Fruit fly (Drosophila melanogaster) whole organism, embryonic: ENCODE results near the gene Sec3.

Experiments used
- ATbp ChIP-seq: fragments of 200-800 bp; sonication (Bioruptor generic); optimal IDR thresholded peaks from 2 replicates; lab custom pipeline; 2017; ENCODE audit warnings: missing biosample characterization, mild to moderate bottlenecking, missing genetic modification characterization, missing genetic modification reagents
- CG10209 ChIP-seq: fragments of 200-800 bp; sonication (Bioruptor generic); optimal IDR thresholded peaks from 3 replicates; lab custom pipeline; 2017; ENCODE audit warnings: missing biosample characterization, mild to moderate bottlenecking, missing genetic modification characterization, missing genetic modification reagents
- CG12071 ChIP-seq: fragments of 200-800 bp; sonication (Bioruptor generic); optimal IDR thresholded peaks from 3 replicates; lab custom pipeline; 2018; ENCODE audit warnings: missing biosample characterization, mild to moderate bottlenecking, missing genetic modification characterization
- CG13624 ChIP-seq: fragments of 200-800 bp; sonication (Bioruptor generic); optimal IDR thresholded peaks from 2 replicates; lab custom pipeline; 2016; ENCODE audit warnings: missing biosample characterization, missing genetic modification characterization
- CG14014 ChIP-seq: fragments of 200-800 bp; sonication (Bioruptor generic); IDR thresholded peaks from 2 replicates; pipeline ENCODE4 v1.3.6; 2022; ENCODE audit warnings: missing biosample characterization, missing genetic modification characterization
- CG1529 ChIP-seq: fragments of 200-800 bp; sonication (Bioruptor generic); optimal IDR thresholded peaks from 3 replicates; lab custom pipeline; 2018; ENCODE audit warnings: missing biosample characterization, missing genetic modification characterization
- CG15696 ChIP-seq: fragments of 200-800 bp; sonication (Bioruptor generic); optimal IDR thresholded peaks from 2 replicates; lab custom pipeline; 2019; ENCODE audit warnings: missing biosample characterization, mild to moderate bottlenecking, missing genetic modification characterization, moderate library complexity
- CG30020 ChIP-seq: fragments of 200-800 bp; optimal IDR thresholded peaks from 2 replicates; lab custom pipeline; 2019; ENCODE audit warnings: missing biosample characterization, mild to moderate bottlenecking, missing genetic modification characterization, moderate library complexity
- CG31365 ChIP-seq: fragments of 200-800 bp; sonication (Bioruptor generic); optimal IDR thresholded peaks from 2 replicates; lab custom pipeline; 2018; ENCODE audit warnings: missing biosample characterization, mild to moderate bottlenecking, missing genetic modification characterization
- CG4730 ChIP-seq: fragments of 200-800 bp; sonication (Bioruptor generic); IDR thresholded peaks from 2 replicates; pipeline ENCODE4 v1.3.6; 2022; ENCODE audit warnings: missing biosample characterization, missing genetic modification characterization
- CG5180 ChIP-seq: fragments of 200-800 bp; sonication (Bioruptor generic); optimal IDR thresholded peaks from 3 replicates; lab custom pipeline; 2017; ENCODE audit warnings: missing biosample characterization, missing genetic modification characterization, mild to moderate bottlenecking, moderate library complexity, missing genetic modification reagents
- CG6791 ChIP-seq: fragments of 200-800 bp; sonication (Bioruptor generic); IDR thresholded peaks from 3 replicates; pipeline ENCODE4 v1.3.6; 2022; ENCODE audit warnings: missing biosample characterization, missing genetic modification characterization; ENCODE audit not compliant: partially characterized antibody
- CG6813 ChIP-seq: fragments of 200-800 bp; sonication (Bioruptor generic); optimal IDR thresholded peaks from 2 replicates; lab custom pipeline; 2017; ENCODE audit warnings: missing biosample characterization, missing genetic modification characterization, mild to moderate bottlenecking, moderate library complexity, missing genetic modification reagents
- CG7271 ChIP-seq: fragments of 200-800 bp; sonication (Bioruptor generic); optimal IDR thresholded peaks from 2 replicates; lab custom pipeline; 2018; ENCODE audit warnings: missing biosample characterization, mild to moderate bottlenecking, missing genetic modification characterization, moderate library complexity
- CG7372 ChIP-seq: fragments of 200-800 bp; sonication (Bioruptor generic); IDR thresholded peaks from 2 replicates; pipeline ENCODE4 v1.3.6; 2022; ENCODE audit warnings: missing biosample characterization, missing genetic modification characterization
- CG9609 ChIP-seq: fragments of 200-800 bp; sonication (Bioruptor generic); optimal IDR thresholded peaks from 3 replicates; lab custom pipeline; 2016; ENCODE audit warnings: missing biosample characterization, missing genetic modification characterization
- CG9727 ChIP-seq: fragments of 200-800 bp; sonication (Bioruptor generic); optimal IDR thresholded peaks from 3 replicates; lab custom pipeline; 2017; ENCODE audit warnings: missing biosample characterization, mild to moderate bottlenecking, missing genetic modification characterization
- CG9932 ChIP-seq: fragments of 200-800 bp; sonication (Bioruptor generic); IDR thresholded peaks from 2 replicates; pipeline ENCODE4 v1.3.6; 2022; ENCODE audit warnings: missing biosample characterization, missing genetic modification characterization
- CkIIα-i1 ChIP-seq: fragments of 200-800 bp; sonication (Bioruptor generic); IDR thresholded peaks from 2 replicates; pipeline ENCODE4 v1.3.6; 2022; ENCODE audit warnings: missing biosample characterization, missing genetic modification characterization
- Dbx ChIP-seq: fragments of 200-800 bp; sonication (Bioruptor generic); IDR thresholded peaks from 3 replicates; pipeline ENCODE4 v1.3.6; 2022; ENCODE audit warnings: missing biosample characterization, missing genetic modification characterization
- Drgx ChIP-seq: fragments of 200-800 bp; sonication (Bioruptor generic); IDR thresholded peaks from 2 replicates; pipeline ENCODE4 v1.3.6; 2022; ENCODE audit warnings: missing biosample characterization, missing genetic modification characterization
- HLHmδ ChIP-seq: fragments of 200-800 bp; sonication (Bioruptor generic); optimal IDR thresholded peaks from 2 replicates; lab custom pipeline; 2018; ENCODE audit warnings: missing biosample characterization, mild to moderate bottlenecking, missing genetic modification characterization, moderate library complexity
- Hmr ChIP-seq: fragments of 200-800 bp; sonication (Bioruptor generic); optimal IDR thresholded peaks from 3 replicates; lab custom pipeline; 2017; ENCODE audit warnings: mild to moderate bottlenecking, missing biosample characterization, missing genetic modification reagents, missing genetic modification characterization
- Lim3 ChIP-seq: fragments of 200-800 bp; sonication (Bioruptor generic); IDR thresholded peaks from 2 replicates; pipeline ENCODE4 v1.3.6; 2022; ENCODE audit warnings: missing biosample characterization, missing genetic modification characterization
- MTF-1 ChIP-seq: fragments of 200-800 bp; sonication (Bioruptor generic); optimal IDR thresholded peaks from 2 replicates; lab custom pipeline; 2018; ENCODE audit warnings: missing biosample characterization, mild to moderate bottlenecking, missing genetic modification characterization, borderline replicate concordance
- Max ChIP-seq: fragments of 200-800 bp; sonication (Bioruptor generic); optimal IDR thresholded peaks from 2 replicates; lab custom pipeline; 2016; ENCODE audit warnings: missing biosample characterization, mild to moderate bottlenecking, missing genetic modification characterization
- Med ChIP-seq: fragments of 200-800 bp; sonication (Bioruptor generic); peaks from one replicate; lab custom pipeline; 2016; ENCODE audit warnings: missing biosample characterization, missing genetic modification characterization, mild to moderate bottlenecking, inconsistent platforms, moderate library complexity
- Pdp1 ChIP-seq, 2 experiments: fragments of 200-800 bp; sonication (Bioruptor generic); optimal IDR thresholded peaks; 3 replicates each; lab custom pipeline; 2016; ENCODE audit warnings: missing biosample characterization in 2 of 2, missing genetic modification characterization in 2 of 2, mild to moderate bottlenecking in 1 of 2, moderate library complexity in 1 of 2
- az2 ChIP-seq: fragments of 200-800 bp; sonication (Bioruptor generic); optimal IDR thresholded peaks from 3 replicates; lab custom pipeline; 2016; ENCODE audit warnings: missing biosample characterization, missing genetic modification characterization
- bsh ChIP-seq, 2 experiments: fragments of 200-800 bp; sonication (Bioruptor generic); optimal IDR thresholded peaks; 2 replicates each; lab custom pipeline; 2017 to 2018; ENCODE audit warnings: mild to moderate bottlenecking in 2 of 2, missing biosample characterization in 2 of 2, missing genetic modification characterization in 2 of 2, moderate library complexity in 1 of 2
- corto ChIP-seq: fragments of 200-800 bp; sonication (Bioruptor generic); optimal IDR thresholded peaks from 2 replicates; lab custom pipeline; 2016; ENCODE audit warnings: missing biosample characterization, mild to moderate bottlenecking, missing genetic modification characterization, moderate library complexity
- crol ChIP-seq: fragments of 200-800 bp; sonication (Bioruptor generic); IDR thresholded peaks from 2 replicates; pipeline ENCODE4 v1.3.6; 2022; ENCODE audit warnings: missing biosample characterization, missing genetic modification characterization
- exex ChIP-seq: fragments of 200-800 bp; sonication (Bioruptor generic); optimal IDR thresholded peaks from 4 replicates; lab custom pipeline; 2018; ENCODE audit warnings: missing biosample characterization, mild to moderate bottlenecking, missing genetic modification characterization, moderate library complexity
- gem ChIP-seq: fragments of 200-800 bp; sonication (Bioruptor generic); optimal IDR thresholded peaks from 2 replicates; lab custom pipeline; 2019; ENCODE audit warnings: missing biosample characterization, mild to moderate bottlenecking, missing genetic modification characterization, moderate library complexity
- grau ChIP-seq: fragments of 200-800 bp; optimal IDR thresholded peaks from 3 replicates; lab custom pipeline; 2019; ENCODE audit warnings: missing biosample characterization, mild to moderate bottlenecking, missing genetic modification characterization, moderate library complexity
- lab ChIP-seq: fragments of 200-800 bp; sonication (Bioruptor generic); optimal IDR thresholded peaks from 3 replicates; lab custom pipeline; 2017; ENCODE audit warnings: missing biosample characterization, missing genetic modification characterization, mild to moderate bottlenecking, moderate library complexity, missing genetic modification reagents
- lov ChIP-seq, 2 experiments: fragments of 200-800 bp in 1 of 2; fragments of >200 bp in 1 of 2; sonication (Bioruptor generic) in 1 of 2; IDR thresholded peaks in 1 of 2; optimal IDR thresholded peaks in 1 of 2; 2 replicates in 1 of 2; 3 replicates in 1 of 2; pipeline versions ENCODE4 v1.3.6 to Lab custom; 2017 to 2022; ENCODE audit warnings: missing biosample characterization in 1 of 2, missing genetic modification characterization in 1 of 2
- nom ChIP-seq: fragments of 200-800 bp; sonication (Bioruptor generic); optimal IDR thresholded peaks from 2 replicates; lab custom pipeline; 2017; ENCODE audit warnings: missing biosample characterization, missing genetic modification characterization, mild to moderate bottlenecking, moderate library complexity, missing genetic modification reagents
- onecut ChIP-seq: fragments of 200-800 bp; sonication (Bioruptor generic); IDR thresholded peaks from 2 replicates; pipeline ENCODE4 v1.3.6; 2022; ENCODE audit warnings: missing biosample characterization, missing genetic modification characterization
- org-1 ChIP-seq: fragments of 200-800 bp; sonication (Bioruptor generic); optimal IDR thresholded peaks from 2 replicates; lab custom pipeline; 2017; ENCODE audit warnings: missing biosample characterization, missing genetic modification characterization
- sens ChIP-seq: fragments of 200-800 bp; sonication (Bioruptor generic); peaks from one replicate; lab custom pipeline; 2016; ENCODE audit warnings: missing biosample characterization, missing genetic modification characterization
- tin ChIP-seq: fragments of 200-800 bp; sonication (Bioruptor generic); optimal IDR thresholded peaks from 3 replicates; lab custom pipeline; 2016; ENCODE audit warnings: missing biosample characterization, missing genetic modification characterization
- tll ChIP-seq, 2 experiments: fragments of 200-800 bp in 1 of 2; fragments of >200 bp in 1 of 2; sonication (Bioruptor generic) in 1 of 2; optimal IDR thresholded peaks; 2 replicates each; lab custom pipeline; 2017 to 2019; ENCODE audit warnings: missing biosample characterization in 2 of 2, missing genetic modification characterization in 2 of 2, mild to moderate bottlenecking in 1 of 2, moderate library complexity in 1 of 2
- zen ChIP-seq: fragments of 200-800 bp; sonication (Bioruptor generic); optimal IDR thresholded peaks from 3 replicates; lab custom pipeline; 2018; ENCODE audit warnings: missing biosample characterization, mild to moderate bottlenecking, missing genetic modification characterization, moderate library complexity

Gene Sec3

dm6 chr3L:17421319-17421718 is 3.7 kb downstream of the Sec3 start, which contains the start of gene blot (continued):
- TF ChIP-seq exex (tag; lab: Kevin White, UChicago) (no peak), CG12071 (GFP tag; lab: Kevin White, UChicago) (peak; percentile 5), CG9609 (GFP tag; lab: Kevin White, UChicago) (no peak), CG4730 (GFP tag; lab: Robert Waterston, UW) (no peak), MTF-1 (GFP tag; lab: Kevin White, UChicago) (no peak), ATbp (GFP tag; lab: Kevin White, UChicago) (no peak), CG30020 (tag; lab: Kevin White, UChicago) (no peak), CkIIα-i1 (GFP tag; lab: Robert Waterston, UW) (no peak), Lim3 (GFP tag; lab: Robert Waterston, UW) (no peak), Max (GFP tag; lab: Kevin White, UChicago) (no peak), CG1529 (GFP tag; lab: Kevin White, UChicago) (no peak), lov (optimal IDR thresholded peaks at IDR 0.05; lab: Kevin White, UChicago) (no peak), lov (GFP tag; IDR thresholded peaks at IDR 0.05; lab: Robert Waterston, UW) (no peak), CG7372 (GFP tag; lab: Robert Waterston, UW) (no peak), Dbx (GFP tag; lab: Robert Waterston, UW) (peak; percentile 18; the same call in 1 of the 3 replicates)

DNA sequence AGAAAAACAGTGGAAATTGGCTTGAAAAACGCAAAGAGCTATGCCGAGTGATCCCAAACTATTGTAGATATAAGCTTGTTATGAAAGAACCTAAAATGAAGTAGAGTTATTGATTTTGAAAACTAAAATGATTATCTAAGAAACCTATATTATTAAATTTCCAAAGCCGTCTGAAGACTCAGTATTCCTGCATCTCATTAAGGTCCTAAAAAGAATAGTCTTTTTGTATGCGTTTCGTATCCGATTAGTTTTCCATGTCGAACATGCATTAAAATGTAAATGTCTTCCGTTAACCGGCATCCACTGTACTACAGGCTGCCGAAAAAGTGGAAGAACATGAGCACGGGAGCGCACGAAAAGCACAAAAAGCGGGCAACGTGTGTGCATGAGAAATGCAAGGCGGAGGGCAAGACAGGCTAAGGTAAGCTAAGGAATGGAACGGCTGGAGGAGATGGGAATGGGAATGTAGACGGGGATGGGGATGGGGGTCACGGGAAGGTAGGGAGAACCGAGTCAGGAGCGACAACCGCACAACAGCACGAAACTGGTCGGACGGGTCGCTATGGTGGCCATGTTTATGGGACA is 4.3 kb downstream of the Sec3 start:
- peak; percentile 0 for TF ChIP-seq corto (GFP tag; lab: Kevin White, UChicago)
- no peak for TF ChIP-seq tin (GFP tag; lab: Kevin White, UChicago)
- TF ChIP-seq nom (GFP tag; lab: Kevin White, UChicago), result peak; percentile 1
- peak; percentile 64 for TF ChIP-seq grau (tag; lab: Kevin White, UChicago)
- TF ChIP-seq CG6791 (GFP tag; lab: Robert Waterston, UW), result no peak
- peak; percentile 12; the same call in 1 of the 2 replicates for TF ChIP-seq crol
- TF ChIP-seq Med (GFP tag; lab: Kevin White, UChicago), result peak; percentile 55
- TF ChIP-seq CG31365, result no peak
- TF ChIP-seq bsh (GFP tag; optimal IDR thresholded peaks at IDR 0.05; lab: Kevin White, UChicago), result peak in 1 of 2 experiments; percentile 42
- TF ChIP-seq sens (GFP tag; lab: Kevin White, UChicago), result peak; percentile 47
- TF ChIP-seq HLHmδ (GFP tag; lab: Kevin White, UChicago), result no peak

- TF ChIP-seq CG9727 (GFP tag; lab: Kevin White, UChicago), result peak; percentile 13
- TF ChIP-seq tll (GFP tag; optimal IDR thresholded peaks at IDR 0.05; lab: Kevin White, UChicago), result peak in 1 of 2 experiments; percentile 61
- peak in 1 of 2 experiments; percentile 6 for TF ChIP-seq Pdp1 (GFP tag; optimal IDR thresholded peaks at IDR 0.05; lab: Kevin White, UChicago)
- TF ChIP-seq Hmr (GFP tag; lab: Kevin White, UChicago), result peak; percentile 9
- 0 out of 2 replicates have a peak, but pooled peaks have one; percentile 32 for TF ChIP-seq Drgx
- TF ChIP-seq az2 (GFP tag; lab: Kevin White, UChicago), result no peak
- TF ChIP-seq CG5180 (GFP tag; lab: Kevin White, UChicago), result no peak
- TF ChIP-seq CG6813 (GFP tag; lab: Kevin White, UChicago), result peak; percentile 41
- TF ChIP-seq onecut (GFP tag; lab: Robert Waterston, UW), result 0 out of 2 replicates have a peak, but pooled peaks have one; percentile 22
- TF ChIP-seq zen (tag; lab: Kevin White, UChicago), result peak; percentile 46
- TF ChIP-seq CG7271 (tag; lab: Kevin White, UChicago), result peak; percentile 56
- peak; percentile 18 for TF ChIP-seq CG10209 (GFP tag; lab: Kevin White, UChicago)
- TF ChIP-seq CG9932, result 0 out of 2 replicates have a peak, but pooled peaks have one; percentile 36
- TF ChIP-seq Med (GFP tag; lab: Kevin White, UChicago), result peak; percentile 66
- TF ChIP-seq gem, result peak; percentile 40
- TF ChIP-seq CG31365, result no peak
- no peak for TF ChIP-seq CG13624 (GFP tag; lab: Kevin White, UChicago)
- peak; percentile 11 for TF ChIP-seq org-1 (GFP tag; lab: Kevin White, UChicago)
- peak; percentile 40 for TF ChIP-seq CG15696 (tag; lab: Kevin White, UChicago)
- TF ChIP-seq lab (GFP tag; lab: Kevin White, UChicago), result peak; percentile 1
- TF ChIP-seq CG14014 (GFP tag; lab: Robert Waterston, UW), result peak; percentile 9; the same call in 1 of the 2 replicates
Observed at dm6 chr3L:17419103-17419741, 5.8 kb downstream of the Sec3 start.
